Worm (Caenorhabditis elegans): ENCODE measurements around the gene twk-18.

The twk-18 gene

ce11 chrX:8971461-8971860 lies 16.5 kb upstream of the twk-18 start (continued):
- peak; percentile 43 for TF ChIP-seq zim-3 (tag; optimal IDR thresholded peaks at IDR 0.05)
- no peak for TF ChIP-seq aptf-2 (GFP tag; conservative IDR thresholded peaks at IDR 0.05)
- no peak for TF ChIP-seq ceh-40 (GFP tag; IDR thresholded peaks at IDR 0.05)
- no peak for TF ChIP-seq tbx-9 (tag; optimal IDR thresholded peaks at IDR 0.05; ENCODE audit: borderline replicate concordance)
- TF ChIP-seq F57A8.1 (GFP tag; optimal IDR thresholded peaks at IDR 0.05) = peak; percentile 17
- TF ChIP-seq T07F8.4 (tag; optimal IDR thresholded peaks at IDR 0.05) = peak; percentile 73
- no peak for TF ChIP-seq Y53F4B.3 (GFP tag; IDR thresholded peaks at IDR 0.05)
- no peak for TF ChIP-seq nfya-1 (tag; optimal IDR thresholded peaks at IDR 0.05; ENCODE audit: borderline replicate concordance, insufficient read depth)
- no peak for TF ChIP-seq egrh-3 (GFP tag; IDR thresholded peaks at IDR 0.05)
- TF ChIP-seq lin-40 (tag; optimal IDR thresholded peaks at IDR 0.05) = peak; percentile 50
- peak; percentile 90 for TF ChIP-seq Y56A3A.18 (GFP tag; IDR thresholded peaks at IDR 0.05)
- no peak for TF ChIP-seq ama-1 (optimal IDR thresholded peaks at IDR 0.05)
- peak; percentile 85 for TF ChIP-seq ama-1 (GFP tag; optimal IDR thresholded peaks at IDR 0.05)
- peak; percentile 54 for TF ChIP-seq D2030.7 (GFP tag; IDR thresholded peaks at IDR 0.05)
- no peak for TF ChIP-seq nfya-2 (GFP tag; IDR thresholded peaks at IDR 0.05)
- TF ChIP-seq tbp1 (GFP tag; optimal IDR thresholded peaks at IDR 0.05) = peak; percentile 97
- TF ChIP-seq snpc-1.1 (tag; optimal IDR thresholded peaks at IDR 0.05; ENCODE audit: insufficient read depth) = peak; percentile 11
- TF ChIP-seq ztf-26 (tag; optimal IDR thresholded peaks at IDR 0.05) = peak; percentile 2
- TF ChIP-seq atf-7 (tag; optimal IDR thresholded peaks at IDR 0.05) = no peak
- TF ChIP-seq zfh-2 (GFP tag; conservative IDR thresholded peaks at IDR 0.05) = no peak
- no peak for TF ChIP-seq Y79H2A.3 (GFP tag; conservative IDR thresholded peaks at IDR 0.05)
- TF ChIP-seq rcor-1 (GFP tag; IDR thresholded peaks at IDR 0.05) = peak; percentile 57
- TF ChIP-seq rec-8 (tag; optimal IDR thresholded peaks at IDR 0.05) = peak; percentile 20 to 50
- no peak for TF ChIP-seq egl-18 (GFP tag; IDR thresholded peaks at IDR 0.05)
- TF ChIP-seq athp-1 (tag; optimal IDR thresholded peaks at IDR 0.05) = no peak
- TF ChIP-seq madf-10 (tag; optimal IDR thresholded peaks at IDR 0.05) = peak; percentile 64
- no peak for TF ChIP-seq fkh-3 (tag; optimal IDR thresholded peaks at IDR 0.05)
- peak; percentile 74 for TF ChIP-seq ZK185.1 (tag; optimal IDR thresholded peaks at IDR 0.05; ENCODE audit: poor library complexity, severe bottlenecking)
- no peak for TF ChIP-seq bed-2 (GFP tag; IDR thresholded peaks at IDR 0.05)
- peak; percentile 82 for TF ChIP-seq nhr-90 (tag; optimal IDR thresholded peaks at IDR 0.05)
- TF ChIP-seq B0261.1 (tag; optimal IDR thresholded peaks at IDR 0.05) = peak; percentile 94
- TF ChIP-seq let-607 (tag; optimal IDR thresholded peaks at IDR 0.05) = peak in 1 of 2 experiments; percentile 53
- TF ChIP-seq F22D6.2 (tag; optimal IDR thresholded peaks at IDR 0.05) = no peak
- no peak for TF ChIP-seq repo-1 (tag; optimal IDR thresholded peaks at IDR 0.05)
- no peak for TF ChIP-seq F52B5.7 (tag; optimal IDR thresholded peaks at IDR 0.05)
- TF ChIP-seq F49E8.2 (tag; optimal IDR thresholded peaks at IDR 0.05; ENCODE audit: insufficient read depth) = peak; percentile 2
- TF ChIP-seq die-1 (tag; optimal IDR thresholded peaks at IDR 0.05) = peak; percentile 80
- peak; percentile 76 for TF ChIP-seq hlh-12 (tag; optimal IDR thresholded peaks at IDR 0.05)
- TF ChIP-seq snpc-3.4 (tag; optimal IDR thresholded peaks at IDR 0.05) = peak; percentile 55
- no peak for TF ChIP-seq ztf-6 (GFP tag; IDR thresholded peaks at IDR 0.05)
- TF ChIP-seq attf-5 (GFP tag; optimal IDR thresholded peaks at IDR 0.05) = peak; percentile 14
- 0 out of 2 replicates have a peak, but pooled peaks have one; percentile 13 for TF ChIP-seq ekl-4 (GFP tag; IDR thresholded peaks at IDR 0.05)
- no peak for TF ChIP-seq madf-3 (GFP tag; IDR thresholded peaks at IDR 0.05)
- TF ChIP-seq nhr-80 (tag; optimal IDR thresholded peaks at IDR 0.05) = no peak
- TF ChIP-seq lsl-1 (GFP tag; optimal IDR thresholded peaks at IDR 0.05) = no peak
- no peak for TF ChIP-seq unc-62 (GFP tag; optimal IDR thresholded peaks at IDR 0.05)
- no peak for TF ChIP-seq lag-1 (GFP tag; IDR thresholded peaks at IDR 0.05)
- TF ChIP-seq ets-4 (GFP tag; optimal IDR thresholded peaks at IDR 0.05) = no peak
- TF ChIP-seq ccch-3 (GFP tag; optimal IDR thresholded peaks at IDR 0.05) = no peak

Measured in whole organism, young adult.